Fruit fly (Drosophila melanogaster): ENCODE results near the gene CG12278.
A peak's percentile ranks its signal among the peaks of the same experiment; 100 is the strongest.

CG12278 gene

dm6 chr3R:21015636-21016035 lies 28.2 kb upstream of the CG12278 start, which contains the start of gene CG5697:
Gene CG5697 (plus strand): TSS chr3R:21015949.
- TF ChIP-seq phol (tag; optimal IDR thresholded peaks at IDR 0.05) (no peak), Jarid2 (GFP tag; optimal IDR thresholded peaks at IDR 0.05) (no peak), CG18599 (GFP tag; optimal IDR thresholded peaks at IDR 0.05) (peak; percentile 5), CG42726 (GFP tag; IDR thresholded peaks at IDR 0.05; ENCODE audit: partially characterized antibody) (no peak), row (GFP tag; IDR thresholded peaks at IDR 0.05) (no peak), CG4617 (GFP tag; optimal IDR thresholded peaks at IDR 0.05; ENCODE audit: borderline replicate concordance) (no peak), CG17802 (tag; optimal IDR thresholded peaks at IDR 0.05) (no peak), da (GFP tag; optimal IDR thresholded peaks at IDR 0.05) (no peak), toy (GFP tag; IDR thresholded peaks at IDR 0.05) (no peak), tgo (GFP tag; IDR thresholded peaks at IDR 0.05) (no peak), fd102C (GFP tag; optimal IDR thresholded peaks at IDR 0.05) (no peak), Bgb (GFP tag; IDR thresholded peaks at IDR 0.05; ENCODE audit: partially characterized antibody) (no peak), CG5245 (GFP tag; optimal IDR thresholded peaks at IDR 0.05) (no peak), corto (GFP tag; optimal IDR thresholded peaks at IDR 0.05) (no peak), ase (GFP tag; IDR thresholded peaks at IDR 0.05) (no peak), cad (GFP tag; optimal IDR thresholded peaks at IDR 0.05) (no peak), oc (tag; optimal IDR thresholded peaks at IDR 0.05) (no peak), CG4360 (GFP tag; IDR thresholded peaks at IDR 0.05) (no peak), Ssrp (tag; optimal IDR thresholded peaks at IDR 0.05) (no peak), CG7556 (GFP tag; optimal IDR thresholded peaks at IDR 0.05) (no peak), gsb (GFP tag; IDR thresholded peaks at IDR 0.05) (no peak; the same call in 1 of the 2 replicates), Camta (GFP tag; optimal IDR thresholded peaks at IDR 0.05) (no peak), disco-r (GFP tag; optimal IDR thresholded peaks at IDR 0.05) (no peak), Meics (GFP tag; optimal IDR thresholded peaks at IDR 0.05) (no peak), esg (GFP tag; conservative IDR thresholded peaks at IDR 0.05) (no peak), CG30431 (GFP tag; optimal IDR thresholded peaks at IDR 0.05) (no peak), nmo (GFP tag; optimal IDR thresholded peaks at IDR 0.05) (no peak), Nf-YC (tag; optimal IDR thresholded peaks at IDR 0.05) (no peak), Sin3A (optimal IDR thresholded peaks at IDR 0.05) (no peak), CG12236 (GFP tag; optimal IDR thresholded peaks at IDR 0.05) (no peak), eve (GFP tag; optimal IDR thresholded peaks at IDR 0.05) (no peak), sens-2 (GFP tag; IDR thresholded peaks at IDR 0.05) (no peak), Dip2 (GFP tag; IDR thresholded peaks at IDR 0.05) (no peak), ap (GFP tag; IDR thresholded peaks at IDR 0.05) (0 out of 2 replicates have a peak, but pooled peaks have one; percentile 2), CG11093 (GFP tag; IDR thresholded peaks at IDR 0.05) (no peak), seq (GFP tag; IDR thresholded peaks at IDR 0.05) (peak; percentile 32; the same call in 1 of the 2 replicates), CG3995 (GFP tag; optimal IDR thresholded peaks at IDR 0.05) (no peak), zf30C (GFP tag; optimal IDR thresholded peaks at IDR 0.05) (no peak), ATbp (GFP tag; optimal IDR thresholded peaks at IDR 0.05) (peak; percentile 32), sug (tag; optimal IDR thresholded peaks at IDR 0.05) (no peak), Pdp1 (GFP tag; optimal IDR thresholded peaks at IDR 0.05) (peak in 1 of 2 experiments; percentile 84), Bteb2 (GFP tag; optimal IDR thresholded peaks at IDR 0.05) (no peak), Neu2 (GFP tag; optimal IDR thresholded peaks at IDR 0.05; ENCODE audit: borderline replicate concordance) (no peak), Sox102F (GFP tag; optimal IDR thresholded peaks at IDR 0.05) (no peak), dan (GFP tag; IDR thresholded peaks at IDR 0.05) (no peak), CkIIα-i1 (GFP tag; IDR thresholded peaks at IDR 0.05) (no peak), Hmr (GFP tag; optimal IDR thresholded peaks at IDR 0.05) (peak; percentile 21), Sox100B (GFP tag; optimal IDR thresholded peaks at IDR 0.05) (no peak), TFAM (GFP tag; optimal IDR thresholded peaks at IDR 0.05) (no peak), CG12391 (tag; optimal IDR thresholded peaks at IDR 0.05) (no peak), Med (GFP tag) (peak; percentile 68), Asciz (GFP tag; optimal IDR thresholded peaks at IDR 0.05) (no peak)
